Worm (Caenorhabditis elegans): Measurements from ENCODE around the gene tos-1.

tos-1 gene

DNA sequence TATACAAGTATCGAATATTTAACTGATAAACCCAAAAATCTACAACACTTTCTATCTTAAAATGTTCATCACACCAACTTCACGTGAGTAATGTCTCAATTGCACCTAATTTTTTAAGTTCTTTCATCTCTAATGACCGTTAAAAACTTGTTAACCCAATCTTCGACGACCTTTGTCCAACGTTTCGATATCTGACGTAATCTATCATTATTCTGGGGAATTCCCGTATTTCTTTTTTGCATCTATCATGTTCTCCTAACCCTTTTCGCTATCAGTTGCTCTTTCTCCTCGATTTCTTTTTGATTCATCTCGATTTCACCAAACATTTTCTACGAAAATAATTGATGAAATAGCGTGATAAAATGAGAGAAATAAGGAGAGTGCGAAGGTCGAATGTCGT lies 16.3 kb downstream of the tos-1 start:
- TF ChIP-seq unc-62 (GFP tag; optimal IDR thresholded peaks at IDR 0.05) = no peak
- TF ChIP-seq lin-39 (tag; optimal IDR thresholded peaks at IDR 0.05) = no peak
- TF ChIP-seq sma-9 (GFP tag; optimal IDR thresholded peaks at IDR 0.05) = peak; percentile 68
- TF ChIP-seq sma-9 (tag; optimal IDR thresholded peaks at IDR 0.05) = no peak
- TF ChIP-seq zag-1 (tag; optimal IDR thresholded peaks at IDR 0.05) = no peak
- TF ChIP-seq fos-1 (tag; optimal IDR thresholded peaks at IDR 0.05) = peak; percentile 59
- no peak for TF ChIP-seq peb-1 (tag; optimal IDR thresholded peaks at IDR 0.05)
- no peak for TF ChIP-seq nhr-77 (tag; optimal IDR thresholded peaks at IDR 0.05)
- TF ChIP-seq gmeb-1 (tag; optimal IDR thresholded peaks at IDR 0.05) = peak; percentile 19
- TF ChIP-seq nhr-25 (tag; optimal IDR thresholded peaks at IDR 0.05) = peak; percentile 54
- no peak for TF ChIP-seq nhr-129 (tag; optimal IDR thresholded peaks at IDR 0.05)
- no peak for TF ChIP-seq ceh-16 (tag; optimal IDR thresholded peaks at IDR 0.05)
- no peak for TF ChIP-seq elt-1 (tag; optimal IDR thresholded peaks at IDR 0.05)
- no peak for TF ChIP-seq R02D3.7 (tag; optimal IDR thresholded peaks at IDR 0.05)
- TF ChIP-seq sem-4 (tag; optimal IDR thresholded peaks at IDR 0.05) = no peak
- peak; percentile 45 for TF ChIP-seq egl-27 (tag; optimal IDR thresholded peaks at IDR 0.05)
- TF ChIP-seq nhr-237 (tag; optimal IDR thresholded peaks at IDR 0.05) = no peak
- TF ChIP-seq nhr-21 (tag; optimal IDR thresholded peaks at IDR 0.05) = peak; percentile 63
- no peak for TF ChIP-seq skn-1 (tag; optimal IDR thresholded peaks at IDR 0.05)
- no peak for TF ChIP-seq ceh-82 (tag; optimal IDR thresholded peaks at IDR 0.05)
- no peak for TF ChIP-seq aly-2 (tag; optimal IDR thresholded peaks at IDR 0.05)
- no peak for TF ChIP-seq ama-1 (optimal IDR thresholded peaks at IDR 0.05)
- no peak for TF ChIP-seq lin-11 (tag; optimal IDR thresholded peaks at IDR 0.05)
- no peak for TF ChIP-seq nhr-6 (tag; optimal IDR thresholded peaks at IDR 0.05)
- TF ChIP-seq nhr-11 (tag; optimal IDR thresholded peaks at IDR 0.05) = no peak
- peak; percentile 8 for TF ChIP-seq sma-3 (GFP tag; optimal IDR thresholded peaks at IDR 0.05)
- no peak for TF ChIP-seq crh-2 (tag; optimal IDR thresholded peaks at IDR 0.05)
- no peak for TF ChIP-seq mbf-1 (tag; optimal IDR thresholded peaks at IDR 0.05)
- TF ChIP-seq alr-1 (tag; optimal IDR thresholded peaks at IDR 0.05) = no peak
- TF ChIP-seq Y55F3AM.14 (GFP tag; optimal IDR thresholded peaks at IDR 0.05) = no peak
- TF ChIP-seq mab-5 (tag; optimal IDR thresholded peaks at IDR 0.05) = no peak
- TF ChIP-seq F13H6.1 (tag; optimal IDR thresholded peaks at IDR 0.05) = no peak
- no peak for TF ChIP-seq ztf-1 (GFP tag; conservative IDR thresholded peaks at IDR 0.05)
- no peak for TF ChIP-seq unc-39 (tag; optimal IDR thresholded peaks at IDR 0.05)
- TF ChIP-seq snpc-4 (tag; optimal IDR thresholded peaks at IDR 0.05) = no peak
- no peak for TF ChIP-seq ZK546.5 (tag; optimal IDR thresholded peaks at IDR 0.05)
- peak; percentile 48 for TF ChIP-seq blmp-1 (tag; optimal IDR thresholded peaks at IDR 0.05; ENCODE audit: insufficient read depth)
- no peak for TF ChIP-seq lin-13 (GFP tag; optimal IDR thresholded peaks at IDR 0.05)
- TF ChIP-seq elt-3 (tag; optimal IDR thresholded peaks at IDR 0.05) = no peak
- peak in 1 of 2 experiments; percentile 27 for TF ChIP-seq lsy-2 (tag; optimal IDR thresholded peaks at IDR 0.05)
- no peak for TF ChIP-seq nhr-23 (tag; optimal IDR thresholded peaks at IDR 0.05)
- no peak for TF ChIP-seq nhr-12 (tag; optimal IDR thresholded peaks at IDR 0.05)

DNA sequence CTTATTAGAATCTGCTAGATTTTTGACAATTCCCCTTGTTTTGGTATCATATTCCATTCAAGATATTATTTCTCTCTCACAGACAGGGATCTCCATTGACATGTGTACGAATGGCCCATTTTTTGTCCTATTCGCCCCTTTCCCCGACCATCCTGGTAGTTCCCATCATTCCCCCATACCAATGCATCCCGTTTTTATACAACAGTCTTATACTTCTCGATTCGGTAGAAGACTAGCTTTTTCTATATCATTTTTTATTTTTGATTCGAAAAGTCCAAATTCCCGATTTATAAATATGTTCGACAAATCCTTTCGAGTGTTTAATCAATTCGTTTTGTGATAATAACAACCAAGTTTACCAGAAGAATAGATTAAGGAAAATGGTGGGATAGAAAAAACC lies 17.1 kb downstream of the tos-1 start:
- TF ChIP-seq mab-5 (tag; optimal IDR thresholded peaks at IDR 0.05) (no peak), ama-1 (optimal IDR thresholded peaks at IDR 0.05) (peak; percentile 45)

DNA sequence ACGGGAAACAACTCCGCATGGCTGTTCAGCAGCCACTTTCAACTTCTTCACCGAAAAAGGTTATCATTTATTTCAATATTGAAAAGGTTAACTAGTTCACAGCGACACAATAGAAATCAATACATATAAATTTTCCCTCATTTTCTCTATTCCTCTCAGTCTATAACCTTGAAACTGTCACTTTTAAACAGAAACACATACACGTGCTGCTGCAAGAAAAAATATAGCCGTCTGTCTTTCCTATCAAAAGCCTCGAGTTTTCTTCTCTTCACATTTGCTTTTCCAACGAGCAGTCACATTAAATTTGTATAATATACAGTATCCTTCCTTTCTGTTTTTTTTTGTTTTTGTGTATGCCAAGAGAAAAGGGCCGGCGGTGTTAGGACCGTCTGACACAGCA lies 19.8 kb downstream of the tos-1 start:
- TF ChIP-seq peb-1 (tag; optimal IDR thresholded peaks at IDR 0.05) = no peak
- TF ChIP-seq nhr-11 (tag; optimal IDR thresholded peaks at IDR 0.05) = no peak
- peak; percentile 1 for TF ChIP-seq C34F6.9 (tag; optimal IDR thresholded peaks at IDR 0.05)
- TF ChIP-seq blmp-1 (tag; optimal IDR thresholded peaks at IDR 0.05; ENCODE audit: insufficient read depth) = peak; percentile 76
- no peak for TF ChIP-seq crh-2 (tag; optimal IDR thresholded peaks at IDR 0.05)
- TF ChIP-seq nhr-25 (tag; optimal IDR thresholded peaks at IDR 0.05) = peak; percentile 58

All from whole organism, L2 larva.